Worm (Caenorhabditis elegans) whole organism, dauer: ENCODE measurements around the gene nhr-149.

Source experiments
- unc-62 ChIP-seq: sonication (generic microtip); optimal IDR thresholded peaks from 2 replicates; lab custom pipeline; 2017; ENCODE audit warnings: missing biosample characterization, missing genetic modification reagents, missing genetic modification characterization

nhr-149 gene

ce11 chrV:7349541-7349940 lies at the start of gene nhr-149:
Gene nhr-149, minus strand, starts transcription at chrV:7349641.
- no peak for TF ChIP-seq unc-62

DNA sequence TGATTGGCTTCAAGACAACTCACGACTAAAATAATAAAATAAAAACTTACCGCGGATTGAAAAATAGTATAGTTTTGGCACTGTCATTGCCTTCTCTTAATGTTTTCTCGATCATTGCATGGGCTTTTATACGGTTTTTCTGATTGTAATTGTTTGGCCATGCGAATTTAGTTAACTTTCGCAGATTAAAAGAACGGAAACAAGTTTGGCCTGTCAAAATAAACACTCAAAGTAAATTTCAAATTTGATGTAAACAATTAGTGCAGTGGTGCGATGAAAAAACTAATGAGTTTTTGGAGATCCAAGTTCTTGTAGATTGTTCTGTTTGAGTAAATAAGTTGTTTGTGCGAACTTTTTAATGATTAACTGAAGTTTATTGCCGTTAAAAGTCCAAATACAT lies 49.8 kb upstream of the nhr-149 start, which contains the start of gene gst-41:
Gene gst-41, minus strand, starts transcription at position 101 of the 400 bp plus-strand sequence.
- no peak for TF ChIP-seq unc-62

ce11 chrV:7395359-7395758 lies 45.9 kb upstream of the nhr-149 start, which contains the start of gene srx-9:
Gene srx-9, minus strand, starts transcription at chrV:7395459.
- TF ChIP-seq unc-62 = no peak

- no peak for TF ChIP-seq unc-62
Measured at ce11 chrV:7391933-7392332, 42.5 kb upstream of the nhr-149 start, which contains the start of gene fbxa-105. Gene fbxa-105, minus strand, starts transcription at chrV:7392029.

- TF ChIP-seq unc-62 = no peak
Measured at ce11 chrV:7389771-7390170, 40.3 kb upstream of the nhr-149 start, which contains the start of gene C02H6.1. Gene C02H6.1, minus strand, starts transcription at chrV:7389871.

ce11 chrV:7387755-7388154 lies 38.3 kb upstream of the nhr-149 start, which contains the start of gene C02H6.3:
Gene C02H6.3, minus strand, starts transcription at chrV:7387855.
- no peak for TF ChIP-seq unc-62

- TF ChIP-seq unc-62 = no peak
Measured at ce11 chrV:7386052-7386573, 36.7 kb upstream of the nhr-149 start, which contains the start of gene srp-6. Gene srp-6, minus strand, starts transcription at chrV:7386102.

- no peak for TF ChIP-seq unc-62
Measured at ce11 chrV:7381008-7381407, 31.6 kb upstream of the nhr-149 start, which contains the start of gene C03G6.17. Gene C03G6.17, minus strand, starts transcription at chrV:7381108.

DNA sequence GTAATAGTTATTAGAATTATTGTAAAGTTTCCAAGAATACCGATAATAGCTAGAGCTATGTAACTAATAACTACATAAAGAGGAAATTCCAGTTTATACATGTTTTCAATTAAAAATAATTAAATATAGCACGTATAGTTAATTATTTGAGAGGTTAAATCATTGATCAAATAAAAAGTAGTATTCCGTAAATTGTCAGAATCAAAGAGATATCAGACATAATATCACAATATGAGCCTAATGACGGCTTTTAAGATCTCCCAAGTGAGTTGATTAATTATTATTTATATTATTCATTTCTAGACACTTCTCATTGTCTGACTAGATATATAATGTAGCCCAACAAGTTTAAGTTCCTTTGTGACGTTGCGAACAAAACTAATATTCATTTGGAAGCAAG lies 29.9 kb upstream of the nhr-149 start, which contains the start of gene srsx-24:
Gene srsx-24, minus strand, starts transcription at position 101 of the 400 bp plus-strand sequence.
- no peak for TF ChIP-seq unc-62

DNA sequence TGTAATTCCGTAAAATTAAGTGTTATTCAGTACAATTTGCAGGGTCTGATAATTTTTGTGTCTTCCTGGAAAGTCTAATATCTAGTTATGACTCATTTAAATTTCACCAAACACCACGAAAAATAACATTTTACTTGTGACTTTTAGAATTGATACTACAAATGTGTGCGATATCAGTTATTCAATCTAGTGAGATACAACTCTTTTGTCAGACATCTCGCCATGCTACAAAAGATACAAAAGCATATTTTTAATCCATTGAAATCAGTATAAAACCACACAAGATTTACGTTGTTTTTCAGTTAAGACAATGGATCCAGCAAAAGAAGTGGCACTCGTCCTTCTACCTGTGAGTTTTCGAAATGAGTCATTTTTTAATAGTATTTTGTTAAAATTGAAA lies 24.6 kb upstream of the nhr-149 start, which contains the start of gene srx-56:
Gene srx-56, plus strand, starts transcription at position 301 of the 400 bp plus-strand sequence.
- TF ChIP-seq unc-62 = no peak

DNA sequence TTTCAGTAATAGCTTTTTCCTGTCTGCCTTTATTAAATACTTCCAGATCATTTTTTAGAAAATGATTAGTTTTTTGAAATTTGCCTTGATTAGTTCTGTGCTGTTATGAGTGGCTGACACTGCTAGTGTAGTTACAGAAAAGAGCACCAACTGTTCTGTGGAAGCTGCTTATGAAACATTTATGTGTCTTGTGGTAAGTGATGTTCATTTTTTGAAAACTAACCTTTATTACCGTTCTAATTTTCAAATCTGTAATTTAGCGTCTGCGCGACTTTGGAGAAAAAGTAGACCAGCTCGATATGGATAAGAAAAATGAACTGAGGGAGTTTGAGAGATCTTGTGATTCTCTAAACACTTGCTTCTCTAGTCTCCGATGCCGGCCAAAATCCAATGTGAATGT lies 20.1 kb upstream of the nhr-149 start, which contains the start of gene srj-14:
Gene srj-14, plus strand, starts transcription at position 131 of the 400 bp plus-strand sequence.
- no peak for TF ChIP-seq unc-62

DNA sequence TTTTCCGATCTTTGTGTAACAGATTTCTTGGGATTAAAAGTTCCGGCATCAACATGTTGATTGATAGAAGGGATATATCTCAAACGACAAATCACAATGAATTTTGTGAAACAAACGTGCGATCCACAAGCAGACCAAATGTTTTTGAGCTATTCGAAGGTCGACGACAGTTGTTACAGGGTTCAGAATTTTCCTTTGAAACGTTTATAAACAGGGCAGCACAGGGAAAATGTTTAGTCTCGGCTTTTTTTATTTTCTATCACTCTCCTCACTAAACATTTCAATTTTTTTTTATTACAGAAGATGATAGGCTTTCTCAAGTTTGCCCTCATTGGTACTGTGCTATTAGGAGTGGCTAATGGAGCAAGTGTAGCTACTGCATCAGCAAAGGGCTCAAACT lies 15.5 kb upstream of the nhr-149 start, which contains the start of gene exc-13:
Gene exc-13, plus strand, starts transcription at position 301 of the 400 bp plus-strand sequence.
- TF ChIP-seq unc-62 = no peak

ce11 chrV:7364059-7364458 lies 14.6 kb upstream of the nhr-149 start, which contains the start of gene cyp-35A2:
Gene cyp-35A2, minus strand, starts transcription at chrV:7364182.
- TF ChIP-seq unc-62 = no peak

DNA sequence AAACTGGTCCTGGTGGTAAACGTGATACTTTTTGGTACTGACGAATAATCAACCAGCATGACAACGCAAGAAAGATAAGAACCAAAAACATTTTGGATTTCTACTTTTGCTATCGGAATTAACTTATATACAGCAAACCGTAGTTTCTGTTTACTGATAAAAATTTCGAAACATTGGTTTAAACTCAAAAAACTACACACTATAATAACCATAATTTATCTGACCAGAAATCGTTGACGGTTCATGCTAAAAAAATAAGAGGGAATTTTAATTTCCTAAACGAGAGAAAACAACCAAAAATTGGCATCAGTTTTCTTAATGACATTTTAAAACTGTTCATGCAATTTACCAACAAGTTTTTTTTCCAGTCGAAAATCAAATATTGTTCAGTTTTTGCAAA lies 12.2 kb upstream of the nhr-149 start, which contains the start of gene cyp-35A1:
Gene cyp-35A1, minus strand, starts transcription at position 101 of the 400 bp plus-strand sequence.
- TF ChIP-seq unc-62 = no peak

DNA sequence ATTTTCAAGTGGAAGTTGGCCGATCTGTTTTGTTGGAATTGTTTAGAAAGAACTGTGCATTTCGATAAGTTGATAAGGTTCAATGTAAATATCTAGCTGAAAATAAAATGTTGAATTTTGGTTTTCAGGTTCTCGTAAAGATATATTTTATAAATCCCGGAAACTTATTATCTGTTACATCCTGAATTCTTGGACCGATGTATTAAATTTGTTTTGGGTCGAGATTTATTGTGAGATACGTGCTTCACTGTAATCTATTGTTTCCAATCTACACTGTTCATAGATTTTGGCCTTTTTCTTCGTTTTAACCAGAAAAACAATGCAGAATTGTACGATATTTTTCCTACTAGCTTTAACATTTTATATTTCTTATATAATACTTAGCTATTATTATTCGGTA lies 7.7 kb upstream of the nhr-149 start, which contains the start of gene C03G6.6:
Gene C03G6.6, plus strand, starts transcription at position 301 of the 400 bp plus-strand sequence.
- no peak for TF ChIP-seq unc-62

- no peak for TF ChIP-seq unc-62
Measured at ce11 chrV:7356684-7357083, 7.2 kb upstream of the nhr-149 start, which contains the start of gene C03G6.21. Gene C03G6.21, minus strand, starts transcription at chrV:7356784.

- no peak for TF ChIP-seq unc-62
Measured at ce11 chrV:7355464-7355863, 6.0 kb upstream of the nhr-149 start, which contains the start of gene tag-293. Gene tag-293, minus strand, starts transcription at chrV:7355564.

- TF ChIP-seq unc-62 = no peak
Measured at ce11 chrV:7353602-7354001, 4.2 kb upstream of the nhr-149 start.
